Worm (Caenorhabditis elegans) whole organism, young adult: Measurements from ENCODE around the gene T28C6.7.

Source experiments
- B0336.3 ChIP-seq: fragments of 200-800 bp; sonication (Bioruptor generic); IDR thresholded peaks from 2 replicates; pipeline ENCODE4 v1.3.6; 2022; ENCODE audit warnings: missing genetic modification characterization, missing compliant biosample characterization
- D2030.7 ChIP-seq: fragments of 200-800 bp; sonication (Bioruptor generic); IDR thresholded peaks from 2 replicates; pipeline ENCODE4 v1.3.6; 2022; ENCODE audit warnings: missing genetic modification reagents, missing genetic modification characterization, missing compliant biosample characterization
- F33H1.4 ChIP-seq: fragments of 200-800 bp; sonication (Bioruptor generic); IDR thresholded peaks from 2 replicates; pipeline ENCODE4 v1.3.6; 2022; ENCODE audit warnings: missing genetic modification reagents, missing genetic modification characterization, missing compliant biosample characterization
- F49E8.2 ChIP-seq: sonication (generic microtip); optimal IDR thresholded peaks from 3 replicates; lab custom pipeline; 2017; ENCODE audit warnings: missing genetic modification characterization, mild to moderate bottlenecking, missing compliant biosample characterization, antibody characterized with exemption, moderate library complexity; ENCODE audit not compliant: insufficient read depth
- F55B11.4 ChIP-seq: sonication (generic microtip); optimal IDR thresholded peaks from 2 replicates; lab custom pipeline; 2016; ENCODE audit warnings: missing compliant biosample characterization, missing genetic modification characterization, borderline replicate concordance; ENCODE audit not compliant: insufficient read depth
- K12H6.12 ChIP-seq: fragments of 200-800 bp; sonication (Bioruptor generic); optimal IDR thresholded peaks from 2 replicates; lab custom pipeline; 2018; ENCODE audit warnings: mild to moderate bottlenecking, missing genetic modification characterization, missing compliant biosample characterization
- T26A5.8 ChIP-seq: sonication (generic microtip); optimal IDR thresholded peaks from 2 replicates; lab custom pipeline; 2016; ENCODE audit warnings: missing genetic modification characterization, missing compliant biosample characterization
- Y53G8AR.9 ChIP-seq: fragments of 200-800 bp; sonication (Bioruptor generic); conservative IDR thresholded peaks from 2 replicates; pipeline ENCODE4 v1.3.6; 2022; ENCODE audit warnings: missing genetic modification reagents, missing genetic modification characterization, missing compliant biosample characterization
- Y95B8A.8 ChIP-seq: fragments of 200-800 bp; sonication (Bioruptor generic); IDR thresholded peaks from 2 replicates; pipeline ENCODE4 v1.3.6; 2022; ENCODE audit warnings: missing genetic modification reagents, missing genetic modification characterization, missing compliant biosample characterization
- ama-1 ChIP-seq, 3 experiments: fragments of 150-350 bp in 1 of 3; sonication (generic microtip) in 2 of 3; optimal IDR thresholded peaks; 2 replicates each; lab custom pipeline; 2014 to 2018; ENCODE audit warnings: missing biosample characterization in 2 of 3, missing genetic modification characterization in 2 of 3, missing genetic modification reagents in 2 of 3
- aptf-3 ChIP-seq: fragments of 200-800 bp; sonication (Bioruptor generic); IDR thresholded peaks from 2 replicates; pipeline ENCODE4 v1.3.6; 2022; ENCODE audit warnings: missing genetic modification characterization, missing compliant biosample characterization
- atf-7 ChIP-seq: sonication (generic microtip); optimal IDR thresholded peaks from 2 replicates; lab custom pipeline; 2017; ENCODE audit warnings: mild to moderate bottlenecking, missing genetic modification characterization, missing compliant biosample characterization
- attf-5 ChIP-seq: fragments of 200-800 bp; sonication (Bioruptor generic); optimal IDR thresholded peaks from 2 replicates; lab custom pipeline; 2018; ENCODE audit warnings: mild to moderate bottlenecking, missing genetic modification characterization, missing compliant biosample characterization
- bed-1 ChIP-seq: fragments of 200-800 bp; sonication (Bioruptor generic); IDR thresholded peaks from 2 replicates; pipeline ENCODE4 v1.3.6; 2022; ENCODE audit warnings: missing genetic modification reagents, missing genetic modification characterization, missing compliant biosample characterization
- bed-2 ChIP-seq: fragments of 200-800 bp; sonication (Bioruptor generic); IDR thresholded peaks from 2 replicates; pipeline ENCODE4 v1.3.6; 2022; ENCODE audit warnings: missing genetic modification reagents, missing genetic modification characterization, missing compliant biosample characterization
- cebp-2 ChIP-seq: fragments of 200-800 bp; sonication (Bioruptor generic); IDR thresholded peaks from 2 replicates; pipeline ENCODE4 v1.3.6; 2022; ENCODE audit warnings: missing genetic modification characterization, missing compliant biosample characterization
- ceh-100 ChIP-seq: fragments of 200-800 bp; sonication (Bioruptor generic); IDR thresholded peaks from 2 replicates; pipeline ENCODE4 v1.3.6; 2022; ENCODE audit warnings: missing genetic modification reagents, missing genetic modification characterization, missing compliant biosample characterization
- dox-1 ChIP-seq: fragments of 200-800 bp; sonication (Bioruptor generic); IDR thresholded peaks from 2 replicates; pipeline ENCODE4 v1.3.6; 2022; ENCODE audit warnings: missing genetic modification reagents, missing genetic modification characterization, missing compliant biosample characterization
- dpff-1 ChIP-seq: sonication (generic microtip); optimal IDR thresholded peaks from 2 replicates; lab custom pipeline; 2017; ENCODE audit warnings: mild to moderate bottlenecking, missing genetic modification characterization, missing compliant biosample characterization
- dpl-1 ChIP-seq: fragments of 150-350 bp; optimal IDR thresholded peaks from 2 replicates; lab custom pipeline; 2014; ENCODE audit warnings: missing biosample characterization, missing genetic modification reagents, missing genetic modification characterization
- ekl-4 ChIP-seq: fragments of 200-800 bp; sonication (Bioruptor generic); IDR thresholded peaks from 2 replicates; pipeline ENCODE4 v1.3.6; 2022; ENCODE audit warnings: missing genetic modification reagents, missing genetic modification characterization, missing compliant biosample characterization
- gei-17 ChIP-seq: fragments of 200-800 bp; sonication (Bioruptor generic); optimal IDR thresholded peaks from 2 replicates; lab custom pipeline; 2018; ENCODE audit warnings: mild to moderate bottlenecking, missing genetic modification characterization, missing compliant biosample characterization
- hlh-26 ChIP-seq: fragments of 200-800 bp; sonication (Bioruptor generic); conservative IDR thresholded peaks from 2 replicates; pipeline ENCODE4 v1.3.6; 2022; ENCODE audit warnings: missing genetic modification reagents, missing genetic modification characterization, missing compliant biosample characterization
- hmg-1.2 ChIP-seq: fragments of 200-800 bp; sonication (Bioruptor generic); IDR thresholded peaks from 2 replicates; pipeline ENCODE4 v1.3.6; 2022; ENCODE audit warnings: missing genetic modification reagents, missing genetic modification characterization, missing compliant biosample characterization
- let-607 ChIP-seq, 2 experiments: fragments of 200-800 bp in 1 of 2; sonication (Bioruptor generic) in 1 of 2; sonication (generic microtip) in 1 of 2; optimal IDR thresholded peaks; 2 replicates each; lab custom pipeline; 2016 to 2018; ENCODE audit warnings: mild to moderate bottlenecking in 2 of 2, missing compliant biosample characterization in 2 of 2, missing genetic modification characterization in 2 of 2, moderate library complexity in 2 of 2, missing genotype in 1 of 2
- lin-26 ChIP-seq: fragments of 200-800 bp; sonication (Bioruptor generic); IDR thresholded peaks from 2 replicates; pipeline ENCODE4 v1.3.6; 2022; ENCODE audit warnings: missing genetic modification reagents, missing genetic modification characterization, missing compliant biosample characterization
- lin-40 ChIP-seq: sonication (generic microtip); optimal IDR thresholded peaks from 2 replicates; lab custom pipeline; 2016; ENCODE audit warnings: missing genetic modification characterization, mild to moderate bottlenecking, missing compliant biosample characterization, missing genotype, missing genetic modification reagents
- nhr-80 ChIP-seq: sonication (generic microtip); optimal IDR thresholded peaks from 2 replicates; lab custom pipeline; 2016; ENCODE audit warnings: missing genetic modification characterization, missing compliant biosample characterization
- pbrm-1 ChIP-seq: fragments of 200-800 bp; sonication (Bioruptor generic); IDR thresholded peaks from 2 replicates; pipeline ENCODE4 v1.3.6; 2022; ENCODE audit warnings: missing genetic modification reagents, missing genetic modification characterization, missing compliant biosample characterization
- repo-1 ChIP-seq: sonication (generic microtip); optimal IDR thresholded peaks from 2 replicates; lab custom pipeline; 2017; ENCODE audit warnings: mild to moderate bottlenecking, missing genetic modification characterization, missing compliant biosample characterization
- rpc-1 ChIP-seq, 2 experiments: fragments of 150-350 bp in 1 of 2; sonication (generic microtip) in 1 of 2; optimal IDR thresholded peaks; 2 replicates each; lab custom pipeline; 2014 to 2018; ENCODE audit warnings: missing biosample characterization in 1 of 2, missing genetic modification characterization in 1 of 2, missing genetic modification reagents in 1 of 2, missing genotype in 1 of 2
- sea-2 ChIP-seq: fragments of 200-800 bp; sonication (Bioruptor generic); IDR thresholded peaks from 2 replicates; pipeline ENCODE4 v1.3.6; 2022; ENCODE audit warnings: missing genetic modification characterization, missing compliant biosample characterization
- snpc-3.4 ChIP-seq: sonication (generic microtip); optimal IDR thresholded peaks from 2 replicates; lab custom pipeline; 2017; ENCODE audit warnings: missing genetic modification characterization, mild to moderate bottlenecking, missing compliant biosample characterization, antibody characterized with exemption, moderate library complexity, missing genotype, missing genetic modification reagents
- snpc-4 ChIP-seq, 5 experiments: fragments of 150-350 bp in 1 of 5; sonication (generic microtip) in 4 of 5; optimal IDR thresholded peaks; 2 replicates each; lab custom pipeline; 2014 to 2018; ENCODE audit warnings: missing genetic modification characterization in 5 of 5, missing biosample characterization in 3 of 5, antibody characterized with exemption in 2 of 5, mild to moderate bottlenecking in 2 of 5, missing compliant biosample characterization in 2 of 5, missing genotype in 2 of 5, moderate library complexity in 2 of 5, missing genetic modification reagents in 1 of 5
- unc-130 ChIP-seq: sonication (generic microtip); optimal IDR thresholded peaks from 2 replicates; lab custom pipeline; 2016; ENCODE audit warnings: missing genetic modification reagents, missing genetic modification characterization, missing compliant biosample characterization
- zim-3 ChIP-seq: sonication (generic microtip); optimal IDR thresholded peaks from 2 replicates; lab custom pipeline; 2017; ENCODE audit warnings: mild to moderate bottlenecking, missing genetic modification characterization, moderate library complexity, missing compliant biosample characterization
- ztf-18 ChIP-seq: sonication (generic microtip); optimal IDR thresholded peaks from 2 replicates; lab custom pipeline; 2016; ENCODE audit warnings: missing genotype, mild to moderate bottlenecking, missing genetic modification characterization, missing compliant biosample characterization
- ztf-22 ChIP-seq: fragments of 200-800 bp; sonication (Bioruptor generic); optimal IDR thresholded peaks from 2 replicates; lab custom pipeline; 2018; ENCODE audit warnings: mild to moderate bottlenecking, missing genetic modification characterization, moderate library complexity, missing compliant biosample characterization
- ztf-3 ChIP-seq: fragments of 200-800 bp; sonication (Bioruptor generic); optimal IDR thresholded peaks from 2 replicates; lab custom pipeline; 2018; ENCODE audit warnings: mild to moderate bottlenecking, missing genetic modification characterization, missing compliant biosample characterization

Gene T28C6.7

ce11 chrIV:8822598-8822997 lies 5.0 kb upstream of the T28C6.7 start:
- TF ChIP-seq ceh-100 (GFP tag; lab: Robert Waterston, UW) (no peak), dpff-1 (tag; lab: Kevin White, UChicago) (no peak), D2030.7 (no peak), bed-2 (GFP tag; lab: Robert Waterston, UW) (no peak), snpc-3.4 (no peak), atf-7 (no peak)

ce11 chrIV:8824145-8824833 lies 3.3 kb upstream of the T28C6.7 start, which contains the start of the genes col-117 and col-3:
TSS of gene col-117 (minus strand) at chrIV:8824195.
TSS of gene col-3 (plus strand) at chrIV:8824783.
- TF ChIP-seq F33H1.4 (GFP tag; lab: Robert Waterston, UW) (no peak), snpc-4 (GFP tag; optimal IDR thresholded peaks at IDR 0.05; lab: Kevin White, UChicago) (no peak), snpc-4 (tag; optimal IDR thresholded peaks at IDR 0.05; lab: Kevin White, UChicago) (no peak), F49E8.2 (tag; lab: Kevin White, UChicago) (no peak), cebp-2 (no peak), sea-2 (GFP tag; lab: Robert Waterston, UW) (no peak)

ce11 chrIV:8825997-8826605 lies 1.5 kb upstream of the T28C6.7 start:
- TF ChIP-seq F55B11.4: no peak
- TF ChIP-seq ama-1 (optimal IDR thresholded peaks at IDR 0.05; lab: Kevin White, UChicago): peak; percentile 32
- TF ChIP-seq ama-1 (GFP tag; optimal IDR thresholded peaks at IDR 0.05; lab: Kevin White, UChicago): no peak
- TF ChIP-seq Y53G8AR.9 (GFP tag; lab: Robert Waterston, UW): no peak
- TF ChIP-seq unc-130: no peak
- TF ChIP-seq sea-2 (GFP tag; lab: Robert Waterston, UW): no peak
- TF ChIP-seq ztf-22 (GFP tag; lab: Kevin White, UChicago): no peak
- TF ChIP-seq bed-1 (GFP tag; lab: Robert Waterston, UW): no peak

- peak; percentile 69 for TF ChIP-seq ztf-18
- TF ChIP-seq T26A5.8: no peak
- TF ChIP-seq let-607 (tag; optimal IDR thresholded peaks at IDR 0.05; lab: Kevin White, UChicago): peak; percentile 19 to 27
- peak; percentile 17 for TF ChIP-seq nhr-80 (tag; lab: Kevin White, UChicago)
- no peak for TF ChIP-seq lin-40 (tag; lab: Kevin White, UChicago)
These were observed 997 bp upstream of the T28C6.7 start for ce11 chrIV:8826606-8827000.

DNA sequence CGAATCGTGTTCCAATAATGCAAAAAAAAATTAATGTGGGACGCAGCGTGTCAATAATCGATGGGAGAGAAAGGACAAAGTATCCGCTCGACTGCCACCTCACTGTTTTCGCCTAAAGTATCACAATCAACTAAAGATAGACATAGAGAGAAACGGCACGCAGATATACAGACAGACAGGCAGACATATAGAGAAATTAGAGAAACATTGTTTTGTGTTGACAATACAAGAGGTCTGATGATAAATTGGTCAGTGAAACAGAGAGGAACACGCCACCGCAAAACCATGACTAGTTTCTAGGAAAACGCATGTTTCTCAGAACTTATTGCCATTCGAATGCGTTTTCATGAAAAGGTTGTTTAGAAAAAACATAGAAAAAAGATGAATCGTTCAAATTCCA lies 3.0 kb downstream of the T28C6.7 start, which contains the start of gene T28C6.8:
T28C6.8 (minus strand) TSS at position 137 of the 400 bp plus-strand sequence.
- TF ChIP-seq repo-1 (tag; lab: Kevin White, UChicago): no peak
- TF ChIP-seq nhr-80 (tag; lab: Kevin White, UChicago): peak; percentile 92
- TF ChIP-seq Y95B8A.8 (GFP tag; lab: Robert Waterston, UW): no peak
- TF ChIP-seq attf-5 (GFP tag; lab: Kevin White, UChicago): peak; percentile 71
- peak; percentile 43; the same call in 1 of the 2 replicates for TF ChIP-seq hmg-1.2 (GFP tag; lab: Robert Waterston, UW)
- peak; percentile 70 for TF ChIP-seq dox-1
- TF ChIP-seq K12H6.12: no peak
- TF ChIP-seq bed-2 (GFP tag; lab: Robert Waterston, UW): no peak
- TF ChIP-seq ztf-3 (GFP tag; lab: Kevin White, UChicago): no peak
- TF ChIP-seq zim-3: no peak
- TF ChIP-seq hlh-26 (GFP tag; lab: Robert Waterston, UW): no peak
- no peak for TF ChIP-seq ekl-4 (GFP tag; lab: Robert Waterston, UW)
- TF ChIP-seq aptf-3 (GFP tag; lab: Robert Waterston, UW): no peak
- TF ChIP-seq pbrm-1 (GFP tag; lab: Robert Waterston, UW): no peak
- TF ChIP-seq rpc-1 (optimal IDR thresholded peaks at IDR 0.05; lab: Kevin White, UChicago): no peak
- no peak for TF ChIP-seq rpc-1 (tag; optimal IDR thresholded peaks at IDR 0.05; lab: Kevin White, UChicago)
- TF ChIP-seq atf-7: no peak
- 0 out of 2 replicates have a peak, but pooled peaks have one; percentile 31 for TF ChIP-seq lin-26 (GFP tag; lab: Robert Waterston, UW)
- no peak for TF ChIP-seq dpl-1 (GFP tag; lab: Kevin White, UChicago)
- TF ChIP-seq B0336.3: 0 out of 2 replicates have a peak, but pooled peaks have one; percentile 26
- TF ChIP-seq gei-17: no peak
